Fruit fly (Drosophila melanogaster) whole organism, wandering third instar larva: ENCODE data around the gene cv-c.

Source experiments
- CrebA ChIP-seq: fragments of 200-800 bp; sonication (Bioruptor generic); optimal IDR thresholded peaks from 2 replicates; lab custom pipeline; 2016; ENCODE audit warnings: missing biosample characterization, mild to moderate bottlenecking, missing genetic modification characterization, borderline replicate concordance
- Dfd ChIP-seq: fragments of >200 bp; optimal IDR thresholded peaks from 2 replicates; lab custom pipeline; 2017; ENCODE audit warnings: missing biosample characterization, missing genetic modification characterization
- Hr83 ChIP-seq: fragments of 200-300 bp; sonication (Bioruptor generic); optimal IDR thresholded peaks from 2 replicates; lab custom pipeline; 2016; ENCODE audit warnings: missing biosample characterization, mild to moderate bottlenecking, missing genetic modification characterization, moderate library complexity; ENCODE audit not compliant: poor library complexity, severe bottlenecking
- N ChIP-seq: fragments of >200 bp; optimal IDR thresholded peaks from 2 replicates; lab custom pipeline; 2018; ENCODE audit warnings: missing biosample characterization, missing external identifiers, missing genetic modification characterization
- Vsx2 ChIP-seq: fragments of 200-300, 225-300 bp; sonication (Bioruptor generic); optimal IDR thresholded peaks from 2 replicates; lab custom pipeline; 2018; ENCODE audit warnings: missing biosample characterization, missing genetic modification characterization; ENCODE audit not compliant: partially characterized antibody
- brk ChIP-seq: fragments of 200-800 bp; sonication (Bioruptor generic); optimal IDR thresholded peaks from 2 replicates; lab custom pipeline; 2016; ENCODE audit warnings: missing biosample characterization, mild to moderate bottlenecking, missing genetic modification characterization
- foxo ChIP-seq, 2 experiments: fragments of 200-800 bp; sonication (Bioruptor generic); optimal IDR thresholded peaks; 2 replicates in 1 of 2; 3 replicates in 1 of 2; lab custom pipeline; 2016 to 2017; ENCODE audit warnings: missing biosample characterization in 2 of 2, missing genetic modification characterization in 2 of 2
- fru ChIP-seq: fragments of 200-800 bp; sonication (Bioruptor generic); optimal IDR thresholded peaks from 3 replicates; lab custom pipeline; 2016; ENCODE audit warnings: missing biosample characterization, mild to moderate bottlenecking, missing genetic modification characterization
- lola ChIP-seq: fragments of >200 bp; optimal IDR thresholded peaks from 2 replicates; lab custom pipeline; 2017; ENCODE audit warnings: missing biosample characterization, missing genetic modification characterization
- tai ChIP-seq: sonication (Bioruptor generic); optimal IDR thresholded peaks from 2 replicates; lab custom pipeline; 2016; ENCODE audit warnings: missing biosample characterization, missing genetic modification characterization
- usp ChIP-seq: fragments of >200 bp; optimal IDR thresholded peaks from 2 replicates; lab custom pipeline; 2017; ENCODE audit warnings: missing biosample characterization, missing genetic modification characterization

dm6 chr3R:14469724-14470123 lies 11.8 kb downstream of the cv-c start:
- peak; percentile 44 for TF ChIP-seq fru (GFP tag; lab: Kevin White, UChicago)
- no peak for TF ChIP-seq Hr83 (GFP tag; lab: Kevin White, UChicago)
- TF ChIP-seq tai (GFP tag; lab: Kevin White, UChicago) = no peak
- TF ChIP-seq Dfd (GFP tag; lab: Kevin White, UChicago) = no peak
- no peak for TF ChIP-seq lola (GFP tag; lab: Kevin White, UChicago)
- no peak for TF ChIP-seq CrebA
- TF ChIP-seq usp (GFP tag; lab: Kevin White, UChicago) = no peak
- peak in 1 of 2 experiments; percentile 42 for TF ChIP-seq foxo (GFP tag; optimal IDR thresholded peaks at IDR 0.05; lab: Kevin White, UChicago)
- no peak for TF ChIP-seq Vsx2 (GFP tag; lab: Kevin White, UChicago)
- no peak for TF ChIP-seq N (GFP tag; lab: Kevin White, UChicago)
- no peak for TF ChIP-seq brk (GFP tag; lab: Kevin White, UChicago)
